Worm (Caenorhabditis elegans) whole organism, L1 larva: Measurements from ENCODE around the gene F49C12.7.

ENCODE experiments used
- C16A3.4 ChIP-seq: fragments of 150-350 bp; optimal IDR thresholded peaks from 2 replicates; lab custom pipeline; 2014; ENCODE audit warnings: missing biosample characterization, missing genetic modification characterization
- C34B4.2 ChIP-seq: sonication (generic microtip); optimal IDR thresholded peaks from 2 replicates; lab custom pipeline; 2017; ENCODE audit warnings: mild to moderate bottlenecking, missing genetic modification characterization, missing compliant biosample characterization
- F16B12.6 ChIP-seq: fragments of 150-350 bp; optimal IDR thresholded peaks from 2 replicates; lab custom pipeline; 2014; ENCODE audit warnings: missing biosample characterization, missing genetic modification characterization
- aha-1 ChIP-seq: fragments of 150-350 bp; optimal IDR thresholded peaks from 2 replicates; lab custom pipeline; 2014; ENCODE audit warnings: missing biosample characterization, missing genetic modification characterization
- alr-1 ChIP-seq: fragments of 200-800 bp; sonication (Bioruptor generic); optimal IDR thresholded peaks from 2 replicates; lab custom pipeline; 2018; ENCODE audit warnings: borderline replicate concordance, mild to moderate bottlenecking, missing genetic modification characterization, missing compliant biosample characterization
- ama-1 ChIP-seq: fragments of 150-350 bp; optimal IDR thresholded peaks from 2 replicates; lab custom pipeline; 2014
- blmp-1 ChIP-seq: fragments of 150-350 bp; optimal IDR thresholded peaks from 2 replicates; lab custom pipeline; 2014; ENCODE audit warnings: missing biosample characterization, missing genetic modification characterization
- ceh-63 ChIP-seq: fragments of 200-800 bp; sonication (Bioruptor generic); optimal IDR thresholded peaks from 2 replicates; lab custom pipeline; 2018; ENCODE audit warnings: mild to moderate bottlenecking, missing genetic modification characterization, missing compliant biosample characterization
- ceh-8 ChIP-seq: fragments of 200-800 bp; sonication (Bioruptor generic); optimal IDR thresholded peaks from 2 replicates; lab custom pipeline; 2018; ENCODE audit warnings: mild to moderate bottlenecking, missing genetic modification characterization, moderate library complexity, missing compliant biosample characterization
- ceh-82 ChIP-seq, 3 experiments: fragments of 150-350 bp in 1 of 3; sonication (generic microtip) in 2 of 3; optimal IDR thresholded peaks; 2 replicates each; lab custom pipeline; 2014 to 2017; ENCODE audit warnings: missing biosample characterization in 3 of 3, missing genetic modification characterization in 3 of 3
- ceh-90 ChIP-seq: sonication (generic microtip); optimal IDR thresholded peaks from 2 replicates; lab custom pipeline; 2016; ENCODE audit warnings: missing genetic modification characterization, missing compliant biosample characterization
- dpl-1 ChIP-seq, 3 experiments: fragments of 150-350 bp in 2 of 3; sonication (generic microtip) in 1 of 3; optimal IDR thresholded peaks; 2 replicates each; lab custom pipeline; 2014 to 2017; ENCODE audit warnings: missing biosample characterization in 3 of 3, missing genetic modification characterization in 3 of 3, missing genetic modification reagents in 3 of 3
- dsc-1 ChIP-seq: sonication (generic microtip); optimal IDR thresholded peaks from 2 replicates; lab custom pipeline; 2016; ENCODE audit warnings: mild to moderate bottlenecking, missing genetic modification characterization, missing compliant biosample characterization
- efl-1 ChIP-seq, 4 experiments: fragments of 150-350 bp; optimal IDR thresholded peaks in 3 of 4; peaks in 1 of 4; 1 replicate in 1 of 4; 2 replicates in 3 of 4; lab custom pipeline; 2014; ENCODE audit warnings: missing biosample characterization in 2 of 4, missing genetic modification characterization in 2 of 4, missing genetic modification reagents in 2 of 4
- efl-3 ChIP-seq: fragments of 200-800 bp; sonication (Bioruptor generic); optimal IDR thresholded peaks from 2 replicates; lab custom pipeline; 2018; ENCODE audit warnings: mild to moderate bottlenecking, missing genetic modification characterization, missing compliant biosample characterization
- egl-13 ChIP-seq: sonication (generic microtip); optimal IDR thresholded peaks from 2 replicates; lab custom pipeline; 2016; ENCODE audit warnings: missing genotype, missing genetic modification reagents, missing genetic modification characterization, missing compliant biosample characterization
- elt-2 ChIP-seq: sonication (generic microtip); optimal IDR thresholded peaks from 2 replicates; lab custom pipeline; 2016; ENCODE audit warnings: missing genetic modification characterization, mild to moderate bottlenecking, inconsistent platforms, missing compliant biosample characterization, missing genetic modification reagents
- elt-3 ChIP-seq, 6 experiments: fragments of 150-350 bp in 1 of 6; sonication (generic microtip); optimal IDR thresholded peaks; 2 replicates each; lab custom pipeline; 2017 to 2018; ENCODE audit warnings: missing biosample characterization in 6 of 6, missing genetic modification characterization in 6 of 6, inconsistent platforms in 1 of 6
- fkh-4 ChIP-seq: sonication (generic microtip); optimal IDR thresholded peaks from 2 replicates; lab custom pipeline; 2016; ENCODE audit warnings: missing compliant biosample characterization, missing genetic modification characterization, borderline replicate concordance
- hlh-17 ChIP-seq: fragments of 200-800 bp; sonication (Bioruptor generic); optimal IDR thresholded peaks from 2 replicates; lab custom pipeline; 2018; ENCODE audit warnings: missing genetic modification characterization, mild to moderate bottlenecking, missing compliant biosample characterization, moderate library complexity, borderline replicate concordance
- hpl-2 ChIP-seq: fragments of 150-350 bp; optimal IDR thresholded peaks from 2 replicates; lab custom pipeline; 2014; ENCODE audit warnings: missing biosample characterization, missing genetic modification reagents, missing genetic modification characterization
- lin-14 ChIP-seq: fragments of 200-800 bp; sonication (Bioruptor generic); optimal IDR thresholded peaks from 2 replicates; lab custom pipeline; 2018; ENCODE audit warnings: mild to moderate bottlenecking, missing genetic modification characterization, moderate library complexity, missing compliant biosample characterization
- lin-35 ChIP-seq, 2 experiments: fragments of 150-350 bp; optimal IDR thresholded peaks; 2 replicates each; lab custom pipeline; 2014; ENCODE audit warnings: missing biosample characterization in 2 of 2, missing genetic modification characterization in 2 of 2, missing genetic modification reagents in 2 of 2
- lin-39 ChIP-seq: fragments of 150-350 bp; optimal IDR thresholded peaks from 2 replicates; lab custom pipeline; 2014; ENCODE audit warnings: missing biosample characterization, missing genetic modification reagents, missing genetic modification characterization
- lir-3 ChIP-seq: sonication (generic microtip); optimal IDR thresholded peaks from 2 replicates; lab custom pipeline; 2016; ENCODE audit warnings: mild to moderate bottlenecking, missing genetic modification characterization, moderate library complexity, missing compliant biosample characterization; ENCODE audit not compliant: poor library complexity
- lsy-2 ChIP-seq, 2 experiments: fragments of 150-350 bp; optimal IDR thresholded peaks; 2 replicates each; lab custom pipeline; 2014; ENCODE audit warnings: missing biosample characterization in 2 of 2, missing genetic modification characterization in 2 of 2
- mab-9 ChIP-seq: fragments of 200-800 bp; sonication (Bioruptor generic); IDR thresholded peaks from 2 replicates; pipeline ENCODE4 v1.3.6; 2022; ENCODE audit warnings: missing genetic modification reagents, missing genetic modification characterization, missing compliant biosample characterization
- mdl-1 ChIP-seq, 2 experiments: fragments of 150-350 bp; optimal IDR thresholded peaks; 2 replicates each; lab custom pipeline; 2014 to 2017; ENCODE audit warnings: missing biosample characterization in 2 of 2, missing genetic modification characterization in 2 of 2, inconsistent platforms in 1 of 2
- mef-2 ChIP-seq: fragments of 150-350 bp; optimal IDR thresholded peaks from 2 replicates; lab custom pipeline; 2014; ENCODE audit warnings: missing biosample characterization, missing genetic modification characterization
- mep-1 ChIP-seq: fragments of 150-350 bp; optimal IDR thresholded peaks from 2 replicates; lab custom pipeline; 2014; ENCODE audit warnings: missing biosample characterization, missing genetic modification characterization
- nhr-19 ChIP-seq: fragments of 200-800 bp; sonication (Bioruptor generic); conservative IDR thresholded peaks from 2 replicates; pipeline ENCODE4 v1.3.6; 2022; ENCODE audit warnings: missing genetic modification characterization, missing compliant biosample characterization
- nhr-20 ChIP-seq: sonication (generic microtip); optimal IDR thresholded peaks from 2 replicates; lab custom pipeline; 2016; ENCODE audit warnings: mild to moderate bottlenecking, missing genetic modification characterization, missing compliant biosample characterization
- nhr-237 ChIP-seq: fragments of 150-350 bp; optimal IDR thresholded peaks from 2 replicates; lab custom pipeline; 2014; ENCODE audit warnings: missing biosample characterization, missing genetic modification characterization
- nhr-47 ChIP-seq: sonication (generic microtip); optimal IDR thresholded peaks from 2 replicates; lab custom pipeline; 2016; ENCODE audit warnings: mild to moderate bottlenecking, missing genetic modification characterization, moderate library complexity, missing compliant biosample characterization
- nhr-71 ChIP-seq: sonication (generic microtip); optimal IDR thresholded peaks from 2 replicates; lab custom pipeline; 2016; ENCODE audit warnings: mild to moderate bottlenecking, missing genetic modification characterization, moderate library complexity, missing compliant biosample characterization
- nhr-84 ChIP-seq: sonication (generic microtip); optimal IDR thresholded peaks from 2 replicates; lab custom pipeline; 2017; ENCODE audit warnings: missing biosample characterization, missing genetic modification characterization
- nhr-85 ChIP-seq: sonication (generic microtip); peaks from one replicate; lab custom pipeline; 2016; ENCODE audit warnings: missing genetic modification characterization, inconsistent platforms, missing compliant biosample characterization
- pax-3 ChIP-seq: fragments of 200-800 bp; sonication (Bioruptor generic); optimal IDR thresholded peaks from 2 replicates; lab custom pipeline; 2018; ENCODE audit warnings: mild to moderate bottlenecking, missing genetic modification characterization, moderate library complexity, missing compliant biosample characterization
- rnt-1 ChIP-seq: sonication (generic microtip); optimal IDR thresholded peaks from 2 replicates; lab custom pipeline; 2016; ENCODE audit warnings: mild to moderate bottlenecking, missing genetic modification characterization, moderate library complexity, missing compliant biosample characterization
- skn-1 ChIP-seq: fragments of 150-350 bp; optimal IDR thresholded peaks from 2 replicates; lab custom pipeline; 2014; ENCODE audit warnings: missing biosample characterization, missing genetic modification characterization
- snpc-4 ChIP-seq: fragments of 150-350 bp; optimal IDR thresholded peaks from 2 replicates; lab custom pipeline; 2014; ENCODE audit warnings: missing biosample characterization, missing genetic modification characterization
- sptf-1 ChIP-seq: fragments of 150-350 bp; optimal IDR thresholded peaks from 2 replicates; lab custom pipeline; 2014; ENCODE audit warnings: missing biosample characterization, missing genetic modification characterization
- sup-37 ChIP-seq: fragments of 200-800 bp; sonication (Bioruptor generic); optimal IDR thresholded peaks from 2 replicates; lab custom pipeline; 2018; ENCODE audit warnings: mild to moderate bottlenecking, missing genetic modification characterization, missing compliant biosample characterization
- swsn-7 ChIP-seq: sonication (generic microtip); optimal IDR thresholded peaks from 2 replicates; lab custom pipeline; 2016; ENCODE audit warnings: missing genetic modification characterization, missing compliant biosample characterization
- unc-30 ChIP-seq: sonication (generic microtip); optimal IDR thresholded peaks from 2 replicates; lab custom pipeline; 2017; ENCODE audit warnings: missing biosample characterization, missing genetic modification characterization
- unc-62 ChIP-seq: fragments of 150-350 bp; optimal IDR thresholded peaks from 2 replicates; lab custom pipeline; 2014; ENCODE audit warnings: missing biosample characterization, missing genetic modification reagents, missing genetic modification characterization
- unc-98 ChIP-seq: fragments of 200-800 bp; sonication (Bioruptor generic); IDR thresholded peaks from 2 replicates; pipeline ENCODE4 v1.3.6; 2022; ENCODE audit warnings: missing genetic modification characterization, missing compliant biosample characterization
- vab-15 ChIP-seq: sonication (generic microtip); optimal IDR thresholded peaks from 2 replicates; lab custom pipeline; 2017; ENCODE audit warnings: missing genotype, mild to moderate bottlenecking, missing genetic modification characterization, missing compliant biosample characterization
- xbp-1 ChIP-seq: sonication (generic microtip); optimal IDR thresholded peaks from 2 replicates; lab custom pipeline; 2016; ENCODE audit warnings: missing genetic modification characterization, missing compliant biosample characterization
- zip-4 ChIP-seq: fragments of 200-800 bp; sonication (Bioruptor generic); optimal IDR thresholded peaks from 2 replicates; lab custom pipeline; 2018; ENCODE audit warnings: mild to moderate bottlenecking, missing genetic modification characterization, moderate library complexity, missing compliant biosample characterization
- ztf-11 ChIP-seq, 2 experiments: sonication (generic microtip); optimal IDR thresholded peaks; 2 replicates each; lab custom pipeline; 2016 to 2017; ENCODE audit warnings: missing genetic modification characterization in 2 of 2, missing biosample characterization in 1 of 2, missing compliant biosample characterization in 1 of 2

The F49C12.7 gene

ce11 chrIV:9316068-9316681, 3.4 kb upstream of the F49C12.7 start, which contains the start of the genes F49C12.9 and rpn-7:
F49C12.9 (minus strand) TSS chrIV:9316215.
rpn-7 (plus strand) TSS chrIV:9316631.
- TF ChIP-seq dsc-1 (peak; percentile 7), snpc-4 (no peak), lin-39 (tag; lab: Kevin White, UChicago) (no peak), unc-62 (no peak), nhr-71 (tag; lab: Kevin White, UChicago) (peak; percentile 56), lin-35 (GFP tag; optimal IDR thresholded peaks at IDR 0.05; lab: Kevin White, UChicago) (peak; percentile 30 to 53), elt-3 (tag; optimal IDR thresholded peaks at IDR 0.05; lab: Kevin White, UChicago) (no peak), blmp-1 (tag; lab: Kevin White, UChicago) (peak; percentile 25), nhr-20 (peak; percentile 30), vab-15 (tag; lab: Kevin White, UChicago) (no peak), nhr-19 (GFP tag; lab: Robert Waterston, UW) (no peak; the same call in 1 of the 2 replicates), xbp-1 (tag; lab: Kevin White, UChicago) (peak; percentile 36), fkh-4 (tag; lab: Kevin White, UChicago) (no peak), sup-37 (GFP tag; lab: Kevin White, UChicago) (no peak), unc-30 (no peak), elt-2 (tag; lab: Kevin White, UChicago) (peak; percentile 4), mep-1 (tag; lab: Kevin White, UChicago) (no peak), efl-3 (GFP tag; lab: Kevin White, UChicago) (no peak), C16A3.4 (tag; lab: Kevin White, UChicago) (peak; percentile 45), ceh-63 (GFP tag; lab: Kevin White, UChicago) (no peak), C34B4.2 (tag; lab: Kevin White, UChicago) (no peak), hpl-2 (GFP tag; lab: Kevin White, UChicago) (no peak), efl-1 (optimal IDR thresholded peaks at IDR 0.05; lab: Kevin White, UChicago) (peak; percentile 52 to 58), efl-1 (GFP tag; optimal IDR thresholded peaks at IDR 0.05 in 1 of 2; lab: Kevin White, UChicago) (peak; percentile 36 to 94), unc-98 (GFP tag; lab: Robert Waterston, UW) (no peak), sptf-1 (tag; lab: Kevin White, UChicago) (no peak), hlh-17 (GFP tag; lab: Kevin White, UChicago) (no peak), skn-1 (tag; lab: Kevin White, UChicago) (peak; percentile 98), ztf-11 (tag; optimal IDR thresholded peaks at IDR 0.05; lab: Kevin White, UChicago) (no peak), ceh-90 (tag; lab: Kevin White, UChicago) (no peak), ceh-8 (no peak), dpl-1 (GFP tag; optimal IDR thresholded peaks at IDR 0.05; lab: Kevin White, UChicago) (peak; percentile 11 to 48 (median 47)), lsy-2 (tag; optimal IDR thresholded peaks at IDR 0.05; lab: Kevin White, UChicago) (peak in 1 of 2 experiments; percentile 39), aha-1 (no peak), swsn-7 (tag; lab: Kevin White, UChicago) (peak; percentile 37), rnt-1 (tag; lab: Kevin White, UChicago) (peak; percentile 48), nhr-237 (tag; lab: Kevin White, UChicago) (no peak), mab-9 (GFP tag; lab: Robert Waterston, UW) (no peak), ceh-82 (tag; optimal IDR thresholded peaks at IDR 0.05; lab: Kevin White, UChicago) (peak in 2 of 3 experiments; percentile 19 to 41), nhr-85 (tag; lab: Kevin White, UChicago) (peak; percentile 69), alr-1 (no peak), nhr-47 (tag; lab: Kevin White, UChicago) (peak; percentile 37), mef-2 (tag; lab: Kevin White, UChicago) (no peak), mdl-1 (tag; optimal IDR thresholded peaks at IDR 0.05; lab: Kevin White, UChicago) (peak in 1 of 2 experiments; percentile 20), zip-4 (GFP tag; lab: Kevin White, UChicago) (no peak), ama-1 (no peak), lin-14 (no peak), egl-13 (no peak), nhr-84 (tag; lab: Kevin White, UChicago) (no peak), lir-3 (tag; lab: Kevin White, UChicago) (no peak), pax-3 (tag; lab: Kevin White, UChicago) (no peak), F16B12.6 (tag; lab: Kevin White, UChicago) (no peak)
